Worm (Caenorhabditis elegans): ENCODE data around the gene nhr-31.
A peak's percentile ranks its signal among the peaks of the same experiment; 100 is the strongest.

nhr-31 gene

DNA sequence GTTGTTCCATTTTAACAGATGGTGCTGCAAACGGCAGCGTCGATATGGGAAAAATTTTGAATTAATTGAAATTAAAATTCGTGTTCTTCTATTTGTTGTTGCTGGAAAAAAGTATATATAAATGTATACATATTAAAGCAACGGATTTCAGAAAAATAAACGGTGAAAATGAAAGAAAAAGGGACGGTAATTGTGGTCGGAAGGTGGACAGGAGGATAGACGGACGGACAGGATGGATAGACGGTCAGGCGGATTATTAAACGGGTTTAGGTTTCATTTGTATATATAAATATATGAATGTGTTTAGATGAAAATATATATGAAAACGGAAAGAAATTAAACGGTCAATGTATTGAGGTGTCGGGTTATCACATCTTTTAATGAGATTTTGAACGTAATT lies at the start of gene nhr-31:
Gene nhr-31, minus strand, starts transcription at position 101 of the 400 bp plus-strand sequence.
- TF ChIP-seq unc-62 (GFP tag; optimal IDR thresholded peaks at IDR 0.05) (no peak), mcd-1 (GFP tag; IDR thresholded peaks at IDR 0.05) (no peak), unc-130 (GFP tag; optimal IDR thresholded peaks at IDR 0.05) (no peak), F37B4.10 (GFP tag; IDR thresholded peaks at IDR 0.05) (no peak), mes-4 (tag; optimal IDR thresholded peaks at IDR 0.05) (no peak), let-607 (tag; optimal IDR thresholded peaks at IDR 0.05) (no peak), sdz-38 (tag; optimal IDR thresholded peaks at IDR 0.05) (no peak), Y53F4B.3 (GFP tag; IDR thresholded peaks at IDR 0.05) (no peak)

DNA sequence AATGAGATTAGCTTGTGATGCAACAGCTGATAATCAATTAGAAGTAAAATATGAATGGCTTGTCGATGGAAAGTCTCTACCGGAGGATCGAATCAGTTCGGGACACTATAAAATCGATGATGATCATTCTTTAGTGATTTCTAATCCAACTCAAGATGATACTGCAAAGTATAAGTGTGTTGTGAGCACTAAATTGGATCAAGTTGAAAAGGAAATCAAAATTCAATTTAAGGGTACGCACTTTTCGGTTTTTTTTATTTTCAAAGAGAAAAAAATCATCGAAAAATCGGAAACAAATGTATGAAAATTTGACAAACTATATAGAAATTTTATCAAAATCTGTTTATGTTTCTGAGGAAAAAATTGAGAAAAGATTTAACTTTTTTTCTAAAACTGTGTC lies 47.2 kb upstream of the nhr-31 start:
- TF ChIP-seq C17E4.6 (GFP tag; IDR thresholded peaks at IDR 0.05) (no peak), mel-28 (tag; optimal IDR thresholded peaks at IDR 0.05; ENCODE audit: borderline replicate concordance) (no peak), F10E7.11 (tag; optimal IDR thresholded peaks at IDR 0.05) (no peak), aptf-2 (GFP tag; conservative IDR thresholded peaks at IDR 0.05) (no peak), hsf-1 (GFP tag; IDR thresholded peaks at IDR 0.05) (no peak), hrde-1 (tag; optimal IDR thresholded peaks at IDR 0.05; ENCODE audit: borderline replicate concordance) (no peak)

DNA sequence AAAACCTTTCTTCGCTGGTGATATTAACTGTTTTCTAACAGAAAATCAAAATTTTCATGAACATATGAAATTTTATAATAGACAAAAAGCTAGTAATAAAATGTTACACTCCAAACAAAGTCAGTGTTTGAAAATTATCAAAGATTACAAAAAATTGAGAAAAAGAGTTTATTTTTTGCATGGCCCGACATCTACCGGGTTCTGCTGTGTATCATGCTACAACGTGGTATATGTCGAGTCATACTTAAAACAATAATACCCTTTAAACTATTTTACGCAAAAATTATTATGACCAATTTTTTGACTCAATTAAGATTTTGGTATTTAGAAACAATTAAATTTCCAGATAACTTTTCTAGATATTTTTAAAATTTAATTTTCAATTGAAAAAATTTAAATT lies 46.2 kb upstream of the nhr-31 start:
- TF ChIP-seq snpc-4 (GFP tag; optimal IDR thresholded peaks at IDR 0.05): no peak
- peak in 3 of 4 experiments; percentile 26 to 54 (median 52) for TF ChIP-seq snpc-4 (tag; optimal IDR thresholded peaks at IDR 0.05)
- TF ChIP-seq lin-54 (GFP tag; optimal IDR thresholded peaks at IDR 0.05): no peak
- TF ChIP-seq snpc-1.1 (tag; optimal IDR thresholded peaks at IDR 0.05; ENCODE audit: insufficient read depth): peak; percentile 51
- TF ChIP-seq attf-5 (GFP tag; optimal IDR thresholded peaks at IDR 0.05): no peak
- TF ChIP-seq sea-2 (GFP tag; IDR thresholded peaks at IDR 0.05): no peak

DNA sequence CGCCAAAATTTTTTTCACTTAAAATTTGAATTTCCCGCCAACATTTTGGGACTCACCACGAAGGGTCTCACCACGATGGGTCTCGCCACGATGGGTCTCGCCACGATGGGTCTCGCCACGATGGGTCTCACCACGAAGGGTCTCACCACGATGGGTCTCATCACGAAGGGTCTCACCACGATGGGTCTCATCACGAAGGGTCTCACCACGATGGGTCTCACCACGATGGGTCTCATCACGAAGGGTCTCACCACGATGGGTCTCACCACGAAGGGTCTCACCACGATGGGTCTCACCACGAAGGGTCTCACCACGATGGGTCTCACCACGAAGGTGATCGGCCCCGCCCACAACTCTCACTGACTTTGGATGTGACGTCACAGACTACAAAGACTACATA lies 44.3 kb upstream of the nhr-31 start:
- TF ChIP-seq F33H1.4 (GFP tag; IDR thresholded peaks at IDR 0.05): peak; percentile 78
- TF ChIP-seq dox-1 (GFP tag; IDR thresholded peaks at IDR 0.05): peak; percentile 69; the same call in 1 of the 2 replicates
- 0 out of 2 replicates have a peak, but pooled peaks have one; percentile 34 for TF ChIP-seq F37B4.10 (GFP tag; IDR thresholded peaks at IDR 0.05)
- peak; percentile 26; the same call in 1 of the 2 replicates for TF ChIP-seq mcd-1 (GFP tag; IDR thresholded peaks at IDR 0.05)
- TF ChIP-seq egrh-3 (GFP tag; IDR thresholded peaks at IDR 0.05): peak; percentile 35
- TF ChIP-seq pbrm-1 (GFP tag; IDR thresholded peaks at IDR 0.05): 0 out of 2 replicates have a peak, but pooled peaks have one; percentile 53
- 0 out of 2 replicates have a peak, but pooled peaks have one; percentile 38 for TF ChIP-seq ceh-91 (GFP tag; IDR thresholded peaks at IDR 0.05)
- TF ChIP-seq D2030.7 (GFP tag; IDR thresholded peaks at IDR 0.05): peak; percentile 12; the same call in 1 of the 2 replicates

DNA sequence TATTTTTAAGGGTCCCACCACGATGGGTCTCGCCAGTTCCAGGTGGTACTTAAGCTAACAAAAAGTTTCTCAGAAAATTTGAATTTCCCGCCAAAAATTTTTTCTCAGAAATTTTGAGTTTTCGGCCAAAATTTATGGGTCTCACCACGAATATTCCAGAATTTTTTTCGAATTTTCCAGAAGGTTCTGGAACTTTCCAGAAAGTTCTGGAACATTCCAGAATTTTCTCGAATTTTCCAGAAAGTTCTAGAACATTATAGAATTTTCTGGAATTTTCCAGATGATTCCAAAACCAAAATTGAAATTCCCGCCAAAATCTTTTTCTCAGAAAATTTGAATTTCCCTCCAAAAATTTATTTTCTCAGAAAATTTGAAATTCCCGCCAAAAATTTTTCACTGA lies 43.4 kb upstream of the nhr-31 start:
- 0 out of 2 replicates have a peak, but pooled peaks have one; percentile 27 for TF ChIP-seq ekl-4 (GFP tag; IDR thresholded peaks at IDR 0.05)
- 0 out of 2 replicates have a peak, but pooled peaks have one; percentile 6 for TF ChIP-seq F33H1.4 (GFP tag; IDR thresholded peaks at IDR 0.05)
- TF ChIP-seq dox-1 (GFP tag; IDR thresholded peaks at IDR 0.05): peak; percentile 56
- peak; percentile 96 for TF ChIP-seq hsf-1 (GFP tag; IDR thresholded peaks at IDR 0.05)

DNA sequence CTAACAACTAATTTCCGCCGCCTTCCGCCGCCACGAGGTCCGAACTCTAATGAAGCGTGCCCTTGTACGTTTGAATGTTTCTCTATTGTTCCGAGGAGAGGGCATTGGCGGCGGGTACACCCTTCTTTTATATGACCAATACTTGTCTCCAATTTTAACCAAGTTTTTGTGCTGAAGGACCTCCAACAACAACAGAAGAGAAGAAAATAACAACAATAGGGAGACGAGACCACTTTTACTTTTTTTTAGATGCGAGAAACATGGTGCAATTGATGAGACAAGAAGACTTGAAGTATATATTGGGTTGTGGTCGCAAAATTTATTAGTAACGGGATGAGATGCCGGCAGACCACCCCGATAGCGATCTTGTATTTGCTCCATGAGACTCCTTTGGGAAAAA lies 41.6 kb upstream of the nhr-31 start:
- TF ChIP-seq ama-1 (optimal IDR thresholded peaks at IDR 0.05): no peak
- no peak for TF ChIP-seq ama-1 (GFP tag; optimal IDR thresholded peaks at IDR 0.05)
- TF ChIP-seq ceh-27 (GFP tag; optimal IDR thresholded peaks at IDR 0.05): peak; percentile 64

All from whole organism, young adult.